Worm (Caenorhabditis elegans) whole organism, L2 larva: Measurements from ENCODE around the gene Y105C5B.1.

Source experiments
- ZK546.5 ChIP-seq: sonication (generic microtip); optimal IDR thresholded peaks from 2 replicates; lab custom pipeline; 2017; ENCODE audit warnings: missing biosample characterization, missing genetic modification characterization
- egl-27 ChIP-seq: sonication (generic microtip); optimal IDR thresholded peaks from 3 replicates; lab custom pipeline; 2017; ENCODE audit warnings: missing biosample characterization, missing genetic modification reagents, missing genetic modification characterization
- fos-1 ChIP-seq: fragments of 150-350 bp; optimal IDR thresholded peaks from 2 replicates; lab custom pipeline; 2014; ENCODE audit warnings: missing biosample characterization, missing genetic modification characterization
- nhr-10 ChIP-seq: sonication (generic microtip); optimal IDR thresholded peaks from 2 replicates; lab custom pipeline; 2017; ENCODE audit warnings: missing biosample characterization, missing genetic modification characterization
- unc-62 ChIP-seq: fragments of 150-350 bp; optimal IDR thresholded peaks from 2 replicates; lab custom pipeline; 2014; ENCODE audit warnings: missing biosample characterization, missing genetic modification reagents, missing genetic modification characterization
- ztf-1 ChIP-seq: fragments of 200-800 bp; sonication (Bioruptor generic); conservative IDR thresholded peaks from 2 replicates; pipeline ENCODE4 v1.3.6; 2022; ENCODE audit warnings: missing genetic modification characterization, missing compliant biosample characterization

DNA sequence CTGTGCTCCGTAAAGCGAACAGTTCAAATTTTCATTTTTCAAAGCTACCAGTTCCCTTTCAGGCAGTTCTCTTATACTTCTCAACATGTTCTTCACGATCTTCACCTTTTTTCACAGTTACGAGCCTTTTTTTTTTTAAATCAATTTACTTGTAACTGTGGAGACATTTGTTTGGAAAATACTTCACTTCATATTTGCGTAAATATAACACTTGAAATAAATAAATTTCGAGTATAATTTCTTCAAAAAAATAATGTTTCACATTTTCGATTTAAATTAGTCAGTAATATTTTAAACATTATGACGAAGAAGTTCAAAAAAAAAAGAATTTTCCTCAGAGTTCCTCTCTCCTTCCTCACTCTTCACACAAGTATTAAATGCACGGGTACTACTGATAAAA is 23.4 kb upstream of the Y105C5B.1 start, which contains the start of gene Y105C5A.1269:
- no peak for TF ChIP-seq egl-27 (tag; lab: Kevin White, UChicago)
- no peak for TF ChIP-seq nhr-10
- no peak for TF ChIP-seq fos-1 (tag; lab: Kevin White, UChicago)
- no peak for TF ChIP-seq unc-62 (GFP tag; lab: Kevin White, UChicago)
- TF ChIP-seq ZK546.5: no peak
- no peak for TF ChIP-seq ztf-1 (GFP tag; lab: Robert Waterston, UW)
